Worm (Caenorhabditis elegans) whole organism, young adult: Measurements from ENCODE around the gene gly-6.

Source experiments
- F10E7.11 ChIP-seq: sonication (generic microtip); optimal IDR thresholded peaks from 2 replicates; lab custom pipeline; 2017; ENCODE audit warnings: mild to moderate bottlenecking, missing genetic modification characterization, moderate library complexity, missing compliant biosample characterization
- F33H1.4 ChIP-seq: fragments of 200-800 bp; sonication (Bioruptor generic); IDR thresholded peaks from 2 replicates; pipeline ENCODE4 v1.3.6; 2022; ENCODE audit warnings: missing genetic modification reagents, missing genetic modification characterization, missing compliant biosample characterization
- F39B2.1 ChIP-seq: fragments of 200-800 bp; sonication (Bioruptor generic); IDR thresholded peaks from 2 replicates; pipeline ENCODE4 v1.3.6; 2022; ENCODE audit warnings: missing genetic modification reagents, missing genetic modification characterization, missing compliant biosample characterization
- F49E8.2 ChIP-seq: sonication (generic microtip); optimal IDR thresholded peaks from 3 replicates; lab custom pipeline; 2017; ENCODE audit warnings: missing genetic modification characterization, mild to moderate bottlenecking, missing compliant biosample characterization, antibody characterized with exemption, moderate library complexity; ENCODE audit not compliant: insufficient read depth
- F57C9.4 ChIP-seq: sonication (generic microtip); optimal IDR thresholded peaks from 2 replicates; lab custom pipeline; 2017; ENCODE audit warnings: mild to moderate bottlenecking, missing genetic modification characterization, missing compliant biosample characterization
- Y67H2A.10 ChIP-seq: fragments of 200-800 bp; sonication (Bioruptor generic); conservative IDR thresholded peaks from 2 replicates; pipeline ENCODE4 v1.3.6; 2022; ENCODE audit warnings: missing genetic modification reagents, missing genetic modification characterization, missing compliant biosample characterization
- Y95B8A.8 ChIP-seq: fragments of 200-800 bp; sonication (Bioruptor generic); IDR thresholded peaks from 2 replicates; pipeline ENCODE4 v1.3.6; 2022; ENCODE audit warnings: missing genetic modification reagents, missing genetic modification characterization, missing compliant biosample characterization
- ama-1 ChIP-seq, 3 experiments: fragments of 150-350 bp in 1 of 3; sonication (generic microtip) in 2 of 3; optimal IDR thresholded peaks; 2 replicates each; lab custom pipeline; 2014 to 2018; ENCODE audit warnings: missing biosample characterization in 2 of 3, missing genetic modification characterization in 2 of 3, missing genetic modification reagents in 2 of 3
- attf-3 ChIP-seq: fragments of 200-800 bp; sonication (Bioruptor generic); conservative IDR thresholded peaks from 2 replicates; pipeline ENCODE4 v1.3.6; 2022; ENCODE audit warnings: missing genetic modification reagents, missing genetic modification characterization, missing compliant biosample characterization
- attf-6 ChIP-seq: fragments of 200-800 bp; sonication (Bioruptor generic); IDR thresholded peaks from 2 replicates; pipeline ENCODE4 v1.3.6; 2022; ENCODE audit warnings: missing genetic modification reagents, missing genetic modification characterization, missing compliant biosample characterization
- cebp-1 ChIP-seq, 2 experiments: fragments of 200-800 bp in 1 of 2; sonication (Bioruptor generic) in 1 of 2; sonication (generic microtip) in 1 of 2; IDR thresholded peaks in 1 of 2; optimal IDR thresholded peaks in 1 of 2; 2 replicates each; pipeline versions ENCODE4 v1.3.6 to Lab custom; 2017 to 2022; ENCODE audit warnings: missing compliant biosample characterization in 2 of 2, missing genetic modification characterization in 2 of 2, mild to moderate bottlenecking in 1 of 2, missing genetic modification reagents in 1 of 2, moderate library complexity in 1 of 2
- ceh-100 ChIP-seq: fragments of 200-800 bp; sonication (Bioruptor generic); IDR thresholded peaks from 2 replicates; pipeline ENCODE4 v1.3.6; 2022; ENCODE audit warnings: missing genetic modification reagents, missing genetic modification characterization, missing compliant biosample characterization
- ceh-27 ChIP-seq: fragments of 200-800 bp; sonication (Bioruptor generic); optimal IDR thresholded peaks from 2 replicates; lab custom pipeline; 2018; ENCODE audit warnings: mild to moderate bottlenecking, missing genetic modification characterization, moderate library complexity, missing compliant biosample characterization
- ceh-79 ChIP-seq: sonication (generic microtip); optimal IDR thresholded peaks from 2 replicates; lab custom pipeline; 2017; ENCODE audit warnings: mild to moderate bottlenecking, missing genetic modification characterization, missing compliant biosample characterization
- dpl-1 ChIP-seq: fragments of 150-350 bp; optimal IDR thresholded peaks from 2 replicates; lab custom pipeline; 2014; ENCODE audit warnings: missing biosample characterization, missing genetic modification reagents, missing genetic modification characterization
- egl-18 ChIP-seq: fragments of 200-800 bp; sonication (Bioruptor generic); IDR thresholded peaks from 2 replicates; pipeline ENCODE4 v1.3.6; 2022; ENCODE audit warnings: missing genetic modification reagents, missing genetic modification characterization, missing compliant biosample characterization
- egrh-3 ChIP-seq: fragments of 200-800 bp; sonication (Bioruptor generic); IDR thresholded peaks from 2 replicates; pipeline ENCODE4 v1.3.6; 2022; ENCODE audit warnings: missing genetic modification reagents, missing genetic modification characterization, missing compliant biosample characterization
- ets-4 ChIP-seq: fragments of 200-800 bp; sonication (Bioruptor generic); optimal IDR thresholded peaks from 2 replicates; lab custom pipeline; 2018; ENCODE audit warnings: mild to moderate bottlenecking, missing genetic modification characterization, missing compliant biosample characterization
- fkh-3 ChIP-seq: sonication (generic microtip); optimal IDR thresholded peaks from 2 replicates; lab custom pipeline; 2016; ENCODE audit warnings: mild to moderate bottlenecking, missing genetic modification characterization, missing compliant biosample characterization
- hlh-26 ChIP-seq: fragments of 200-800 bp; sonication (Bioruptor generic); conservative IDR thresholded peaks from 2 replicates; pipeline ENCODE4 v1.3.6; 2022; ENCODE audit warnings: missing genetic modification reagents, missing genetic modification characterization, missing compliant biosample characterization
- hsf-1 ChIP-seq: fragments of 200-800 bp; sonication (Bioruptor generic); IDR thresholded peaks from 2 replicates; pipeline ENCODE4 v1.3.6; 2022; ENCODE audit warnings: missing genetic modification reagents, missing genetic modification characterization, missing compliant biosample characterization
- lin-35 ChIP-seq, 3 experiments: fragments of 150-350 bp in 2 of 3; sonication (generic microtip) in 1 of 3; optimal IDR thresholded peaks; 2 replicates each; lab custom pipeline; 2014 to 2018; ENCODE audit warnings: missing biosample characterization in 3 of 3, missing genetic modification characterization in 3 of 3, missing genetic modification reagents in 3 of 3
- lin-40 ChIP-seq: sonication (generic microtip); optimal IDR thresholded peaks from 2 replicates; lab custom pipeline; 2016; ENCODE audit warnings: missing genetic modification characterization, mild to moderate bottlenecking, missing compliant biosample characterization, missing genotype, missing genetic modification reagents
- lin-54 ChIP-seq: fragments of 200-800 bp; sonication (Bioruptor generic); optimal IDR thresholded peaks from 2 replicates; lab custom pipeline; 2018; ENCODE audit warnings: mild to moderate bottlenecking, missing genetic modification characterization, missing compliant biosample characterization
- lir-1 ChIP-seq: fragments of 200-800 bp; sonication (Bioruptor generic); conservative IDR thresholded peaks from 2 replicates; pipeline ENCODE4 v1.3.6; 2022; ENCODE audit warnings: missing genetic modification reagents, missing genetic modification characterization, missing compliant biosample characterization
- madf-10 ChIP-seq: sonication (generic microtip); optimal IDR thresholded peaks from 2 replicates; lab custom pipeline; 2016; ENCODE audit warnings: mild to moderate bottlenecking, missing genetic modification characterization, missing compliant biosample characterization
- mcd-1 ChIP-seq: fragments of 200-800 bp; sonication (Bioruptor generic); IDR thresholded peaks from 2 replicates; pipeline ENCODE4 v1.3.6; 2022; ENCODE audit warnings: missing genetic modification reagents, missing genetic modification characterization, missing compliant biosample characterization
- nfya-1 ChIP-seq: sonication (generic microtip); optimal IDR thresholded peaks from 2 replicates; lab custom pipeline; 2017; ENCODE audit warnings: antibody characterized with exemption, missing compliant biosample characterization, missing genetic modification characterization, borderline replicate concordance; ENCODE audit not compliant: insufficient read depth
- nfya-2 ChIP-seq: fragments of 200-800 bp; sonication (Bioruptor generic); IDR thresholded peaks from 2 replicates; pipeline ENCODE4 v1.3.6; 2022; ENCODE audit warnings: missing genetic modification reagents, missing genetic modification characterization, missing compliant biosample characterization
- nhr-120 ChIP-seq: fragments of 200-800 bp; sonication (Bioruptor generic); IDR thresholded peaks from 2 replicates; pipeline ENCODE4 v1.3.6; 2022; ENCODE audit warnings: missing genetic modification characterization, missing compliant biosample characterization
- nhr-80 ChIP-seq: sonication (generic microtip); optimal IDR thresholded peaks from 2 replicates; lab custom pipeline; 2016; ENCODE audit warnings: missing genetic modification characterization, missing compliant biosample characterization
- nhr-90 ChIP-seq: sonication (generic microtip); optimal IDR thresholded peaks from 2 replicates; lab custom pipeline; 2016; ENCODE audit warnings: missing genotype, mild to moderate bottlenecking, missing genetic modification characterization, missing compliant biosample characterization
- pbrm-1 ChIP-seq: fragments of 200-800 bp; sonication (Bioruptor generic); IDR thresholded peaks from 2 replicates; pipeline ENCODE4 v1.3.6; 2022; ENCODE audit warnings: missing genetic modification reagents, missing genetic modification characterization, missing compliant biosample characterization
- snpc-1.3 ChIP-seq: sonication (generic microtip); optimal IDR thresholded peaks from 2 replicates; lab custom pipeline; 2017; ENCODE audit warnings: missing genetic modification characterization, mild to moderate bottlenecking, missing compliant biosample characterization, antibody characterized with exemption, moderate library complexity, missing genotype, missing genetic modification reagents; ENCODE audit not compliant: insufficient read depth
- snpc-4 ChIP-seq, 5 experiments: fragments of 150-350 bp in 1 of 5; sonication (generic microtip) in 4 of 5; optimal IDR thresholded peaks; 2 replicates each; lab custom pipeline; 2014 to 2018; ENCODE audit warnings: missing genetic modification characterization in 5 of 5, missing biosample characterization in 3 of 5, antibody characterized with exemption in 2 of 5, mild to moderate bottlenecking in 2 of 5, missing compliant biosample characterization in 2 of 5, missing genotype in 2 of 5, moderate library complexity in 2 of 5, missing genetic modification reagents in 1 of 5
- somi-1 ChIP-seq: fragments of 200-800 bp; sonication (Bioruptor generic); optimal IDR thresholded peaks from 2 replicates; lab custom pipeline; 2018; ENCODE audit warnings: mild to moderate bottlenecking, missing genetic modification characterization, missing compliant biosample characterization
- sptf-2 ChIP-seq: fragments of 200-800 bp; sonication (Bioruptor generic); optimal IDR thresholded peaks from 2 replicates; lab custom pipeline; 2018; ENCODE audit warnings: mild to moderate bottlenecking, missing genetic modification characterization, missing compliant biosample characterization
- tbp1 ChIP-seq: fragments of 200-800 bp; sonication (Bioruptor generic); optimal IDR thresholded peaks from 2 replicates; lab custom pipeline; 2018; ENCODE audit warnings: mild to moderate bottlenecking, missing genetic modification characterization, missing compliant biosample characterization
- tlf-1 ChIP-seq: fragments of 200-800 bp; sonication (Bioruptor generic); optimal IDR thresholded peaks from 2 replicates; lab custom pipeline; 2018; ENCODE audit warnings: mild to moderate bottlenecking, missing genetic modification characterization, missing compliant biosample characterization
- unc-62 ChIP-seq: fragments of 150-350 bp; optimal IDR thresholded peaks from 2 replicates; lab custom pipeline; 2014; ENCODE audit warnings: missing biosample characterization, missing genetic modification reagents, missing genetic modification characterization
- zfh-2 ChIP-seq: fragments of 200-800 bp; sonication (Bioruptor generic); conservative IDR thresholded peaks from 2 replicates; pipeline ENCODE4 v1.3.6; 2022; ENCODE audit warnings: missing genetic modification reagents, missing genetic modification characterization, missing compliant biosample characterization
- ztf-22 ChIP-seq: fragments of 200-800 bp; sonication (Bioruptor generic); optimal IDR thresholded peaks from 2 replicates; lab custom pipeline; 2018; ENCODE audit warnings: mild to moderate bottlenecking, missing genetic modification characterization, moderate library complexity, missing compliant biosample characterization
- ztf-25 ChIP-seq: fragments of 200-800 bp; sonication (Bioruptor generic); IDR thresholded peaks from 2 replicates; pipeline ENCODE4 v1.3.6; 2022; ENCODE audit warnings: missing genetic modification reagents, missing genetic modification characterization, missing compliant biosample characterization
- ztf-3 ChIP-seq: fragments of 200-800 bp; sonication (Bioruptor generic); optimal IDR thresholded peaks from 2 replicates; lab custom pipeline; 2018; ENCODE audit warnings: mild to moderate bottlenecking, missing genetic modification characterization, missing compliant biosample characterization
- ztf-6 ChIP-seq: fragments of 200-800 bp; sonication (Bioruptor generic); IDR thresholded peaks from 2 replicates; pipeline ENCODE4 v1.3.6; 2022; ENCODE audit warnings: missing genetic modification reagents, missing genetic modification characterization, missing compliant biosample characterization

gly-6 gene

ce11 chrIII:4281955-4282618 is 48.9 kb downstream of the gly-6 start (continued):
- no peak; the same call in 1 of the 2 replicates for TF ChIP-seq Y67H2A.10 (GFP tag; lab: Robert Waterston, UW)
- peak; percentile 72 for TF ChIP-seq tbp1
- peak; percentile 98 for TF ChIP-seq madf-10 (tag; lab: Kevin White, UChicago)
- TF ChIP-seq sptf-2 (GFP tag; lab: Kevin White, UChicago) = no peak
- peak; percentile 58 for TF ChIP-seq ets-4 (GFP tag; lab: Kevin White, UChicago)
- TF ChIP-seq F33H1.4 (GFP tag; lab: Robert Waterston, UW) = peak; percentile 31
- TF ChIP-seq mcd-1 = peak; percentile 90
- peak; percentile 67; the same call in 1 of the 2 replicates for TF ChIP-seq Y95B8A.8 (GFP tag; lab: Robert Waterston, UW)
- TF ChIP-seq ceh-79 (tag; lab: Kevin White, UChicago) = no peak
- TF ChIP-seq tlf-1 = peak; percentile 95
- TF ChIP-seq hlh-26 = no peak
- TF ChIP-seq ztf-25 (GFP tag; lab: Robert Waterston, UW) = no peak
- no peak for TF ChIP-seq F39B2.1 (GFP tag; lab: Robert Waterston, UW)
- peak in 2 of 3 experiments; percentile 42 to 89 for TF ChIP-seq lin-35 (GFP tag; optimal IDR thresholded peaks at IDR 0.05; lab: Kevin White, UChicago)
- TF ChIP-seq fkh-3 = peak; percentile 1
- peak; percentile 94 for TF ChIP-seq ceh-27 (GFP tag; lab: Kevin White, UChicago)
- TF ChIP-seq attf-6 (GFP tag; lab: Robert Waterston, UW) = no peak
- TF ChIP-seq ztf-6 (GFP tag; lab: Robert Waterston, UW) = peak; percentile 69; the same call in 1 of the 2 replicates
- TF ChIP-seq nfya-1 (tag; lab: Kevin White, UChicago) = no peak
- peak; percentile 80; the same call in 1 of the 2 replicates for TF ChIP-seq cebp-1 (GFP tag; IDR thresholded peaks at IDR 0.05; lab: Robert Waterston, UW)
- TF ChIP-seq cebp-1 (tag; optimal IDR thresholded peaks at IDR 0.05; lab: Kevin White, UChicago) = peak; percentile 98
- peak; percentile 68 for TF ChIP-seq F10E7.11 (tag; lab: Kevin White, UChicago)
- peak; percentile 82 for TF ChIP-seq lin-54
- TF ChIP-seq nhr-90 (tag; lab: Kevin White, UChicago) = peak; percentile 89
- peak; percentile 99 for TF ChIP-seq lin-40
- no peak for TF ChIP-seq F57C9.4
- no peak for TF ChIP-seq dpl-1 (GFP tag; lab: Kevin White, UChicago)
- TF ChIP-seq snpc-4 (GFP tag; optimal IDR thresholded peaks at IDR 0.05; lab: Kevin White, UChicago) = peak; percentile 2
- peak in 3 of 4 experiments; percentile 76 to 88 (median 86) for TF ChIP-seq snpc-4 (tag; optimal IDR thresholded peaks at IDR 0.05; lab: Kevin White, UChicago)
- peak; percentile 93 for TF ChIP-seq unc-62
- TF ChIP-seq somi-1 (GFP tag; lab: Kevin White, UChicago) = peak; percentile 100
- TF ChIP-seq ama-1 (optimal IDR thresholded peaks at IDR 0.05; lab: Kevin White, UChicago) = no peak
- no peak for TF ChIP-seq ama-1 (GFP tag; optimal IDR thresholded peaks at IDR 0.05; lab: Kevin White, UChicago)
- TF ChIP-seq nhr-120 (GFP tag; lab: Robert Waterston, UW) = no peak
- TF ChIP-seq nfya-2 = no peak
- peak; percentile 73; the same call in 1 of the 2 replicates for TF ChIP-seq egl-18
- peak; percentile 98 for TF ChIP-seq nhr-80
- peak; percentile 87 for TF ChIP-seq egrh-3 (GFP tag; lab: Robert Waterston, UW)
- TF ChIP-seq pbrm-1 = peak; percentile 92
- peak; percentile 99 for TF ChIP-seq ztf-22
- peak; percentile 78 for TF ChIP-seq ceh-100 (GFP tag; lab: Robert Waterston, UW)
- no peak for TF ChIP-seq attf-3
- TF ChIP-seq lir-1 (GFP tag; lab: Robert Waterston, UW) = peak; percentile 59; the same call in 1 of the 2 replicates
- peak; percentile 100 for TF ChIP-seq zfh-2 (GFP tag; lab: Robert Waterston, UW)
- TF ChIP-seq ztf-3 = peak; percentile 93
- no peak for TF ChIP-seq snpc-1.3 (tag; lab: Kevin White, UChicago)
- no peak for TF ChIP-seq F49E8.2 (tag; lab: Kevin White, UChicago)
- TF ChIP-seq hsf-1 (GFP tag; lab: Robert Waterston, UW) = 0 out of 2 replicates have a peak, but pooled peaks have one; percentile 29
